ENCODE assay signal across 2 fruit fly cellular contexts in genomic region chrX:15593477-15594229, dm6.
TF ChIP-seq lines count a peak whose summit lies in the region.

TSS of gene Chsy (minus strand) at chrX:15593534.

TF ChIP-seq in whole organism, embryonic, 481 proteins besides CTCF, POLR2A, EP300 and RAD21 (continued from another document and continues in another):
- TF ChIP-seq CG7372 (GFP tag; IDR thresholded peaks at IDR 0.05; lab: Robert Waterston, UW) (0 out of 2 replicates have a peak, but pooled peaks have one; percentile 8), CG34376 (GFP tag; optimal IDR thresholded peaks at IDR 0.05; lab: Kevin White, UChicago) (peak; percentile 21), Hmx (GFP tag; optimal IDR thresholded peaks at IDR 0.05; lab: Kevin White, UChicago) (no peak), lab (GFP tag; optimal IDR thresholded peaks at IDR 0.05; lab: Kevin White, UChicago) (peak; percentile 15), hth (optimal IDR thresholded peaks at IDR 0.05; lab: Kevin White, UChicago) (no peak), CG13775 (GFP tag; optimal IDR thresholded peaks at IDR 0.05; lab: Kevin White, UChicago) (peak; percentile 6), CG31388 (GFP tag; optimal IDR thresholded peaks at IDR 0.05; lab: Kevin White, UChicago) (no peak), CG7556 (GFP tag; optimal IDR thresholded peaks at IDR 0.05; lab: Kevin White, UChicago) (peak; percentile 33), CG13424 (tag; optimal IDR thresholded peaks at IDR 0.05; lab: Kevin White, UChicago) (peak; percentile 38), gem (tag; optimal IDR thresholded peaks at IDR 0.05; lab: Kevin White, UChicago) (peak; percentile 52), CG8089 (GFP tag; optimal IDR thresholded peaks at IDR 0.05; lab: Kevin White, UChicago) (no peak), sna (GFP tag; IDR thresholded peaks at IDR 0.05; lab: Robert Waterston, UW; ENCODE audit: partially characterized antibody) (no peak), Hand (GFP tag; optimal IDR thresholded peaks at IDR 0.05; lab: Kevin White, UChicago) (no peak), odd (GFP tag; optimal IDR thresholded peaks at IDR 0.05; lab: Kevin White, UChicago) (no peak), CG1024 (GFP tag; IDR thresholded peaks at IDR 0.05; lab: Robert Waterston, UW) (peak; percentile 16; the same call in 1 of the 2 replicates), Gug (GFP tag; IDR thresholded peaks at IDR 0.05; lab: Robert Waterston, UW) (peak; percentile 49; the same call in 1 of the 4 replicates), nau (GFP tag; optimal IDR thresholded peaks at IDR 0.05; lab: Kevin White, UChicago) (no peak), vvl (GFP tag; IDR thresholded peaks at IDR 0.05; lab: Robert Waterston, UW) (0 out of 2 replicates have a peak, but pooled peaks have one; percentile 37), CoRest (tag; optimal IDR thresholded peaks at IDR 0.05; lab: Kevin White, UChicago) (peak; percentile 44), CG2120 (GFP tag; optimal IDR thresholded peaks at IDR 0.05; lab: Kevin White, UChicago) (no peak), CG15514 (GFP tag; optimal IDR thresholded peaks at IDR 0.05; lab: Kevin White, UChicago) (peak; percentile 92), stc (GFP tag; IDR thresholded peaks at IDR 0.05; lab: Robert Waterston, UW) (0 out of 2 replicates have a peak, but pooled peaks have one; percentile 20), CG7928 (GFP tag; optimal IDR thresholded peaks at IDR 0.05; lab: Kevin White, UChicago) (no peak), mld (GFP tag; IDR thresholded peaks at IDR 0.05; lab: Robert Waterston, UW; ENCODE audit: partially characterized antibody) (no peak), sob (GFP tag; IDR thresholded peaks at IDR 0.05; lab: Robert Waterston, UW) (no peak), CG6689 (GFP tag; IDR thresholded peaks at IDR 0.05; lab: Robert Waterston, UW) (0 out of 2 replicates have a peak, but pooled peaks have one; percentile 7), CG10979 (tag; optimal IDR thresholded peaks at IDR 0.05; lab: Kevin White, UChicago) (no peak), CG11398 (GFP tag; optimal IDR thresholded peaks at IDR 0.05; lab: Kevin White, UChicago) (no peak), ci (GFP tag; IDR thresholded peaks at IDR 0.05; lab: Robert Waterston, UW) (peak; percentile 34; the same call in 1 of the 3 replicates), CG5245 (GFP tag; optimal IDR thresholded peaks at IDR 0.05; lab: Kevin White, UChicago) (no peak), dmrt99B (tag; optimal IDR thresholded peaks at IDR 0.05; lab: Kevin White, UChicago) (peak; percentile 4), nerfin-1 (tag; optimal IDR thresholded peaks at IDR 0.05; lab: Kevin White, UChicago) (no peak), CG4328 (GFP tag; optimal IDR thresholded peaks at IDR 0.05; lab: Kevin White, UChicago) (no peak), Adf1 (GFP tag; IDR thresholded peaks at IDR 0.05; lab: Robert Waterston, UW) (peak; percentile 53; the same call in 1 of the 2 replicates), Sry-β (GFP tag; optimal IDR thresholded peaks at IDR 0.05; lab: Kevin White, UChicago) (peak; percentile 92), chinmo (GFP tag; IDR thresholded peaks at IDR 0.05; lab: Robert Waterston, UW; ENCODE audit: partially characterized antibody) (peak; percentile 78; the same call in 3 of the 4 replicates), bsh (GFP tag; optimal IDR thresholded peaks at IDR 0.05; lab: Kevin White, UChicago) (peak in 1 of 2 experiments; percentile 17), NFAT (GFP tag; IDR thresholded peaks at IDR 0.05; lab: Robert Waterston, UW) (peak; percentile 46; the same call in 1 of the 2 replicates), CG34422 (GFP tag; IDR thresholded peaks at IDR 0.05; lab: Robert Waterston, UW) (peak; percentile 26; the same call in 1 of the 3 replicates), Nf-YC (tag; optimal IDR thresholded peaks at IDR 0.05; lab: Kevin White, UChicago) (peak; percentile 26), CG17186 (GFP tag; optimal IDR thresholded peaks at IDR 0.05; lab: Kevin White, UChicago) (no peak), ac (GFP tag; optimal IDR thresholded peaks at IDR 0.05; lab: Kevin White, UChicago) (no peak), CG2199 (GFP tag; IDR thresholded peaks at IDR 0.05; lab: Robert Waterston, UW) (peak; percentile 69), CG32532 (GFP tag; IDR thresholded peaks at IDR 0.05; lab: Robert Waterston, UW) (0 out of 2 replicates have a peak, but pooled peaks have one; percentile 10), slbo (GFP tag; IDR thresholded peaks at IDR 0.05; lab: Robert Waterston, UW) (peak; percentile 64), CG3995 (GFP tag; optimal IDR thresholded peaks at IDR 0.05; lab: Kevin White, UChicago) (peak; percentile 95), cato (GFP tag; optimal IDR thresholded peaks at IDR 0.05; lab: Kevin White, UChicago; ENCODE audit: borderline replicate concordance) (no peak), tgo (GFP tag; IDR thresholded peaks at IDR 0.05; lab: Robert Waterston, UW) (peak; percentile 18; the same call in 1 of the 3 replicates), Elba2 (GFP tag; optimal IDR thresholded peaks at IDR 0.05; lab: Kevin White, UChicago) (peak; percentile 1), CG18619 (GFP tag; optimal IDR thresholded peaks at IDR 0.05; lab: Kevin White, UChicago) (peak; percentile 35), CG17385 (GFP tag; optimal IDR thresholded peaks at IDR 0.05; lab: Kevin White, UChicago) (peak; percentile 3), insv (GFP tag; optimal IDR thresholded peaks at IDR 0.05; lab: Kevin White, UChicago) (no peak), Nf-YB (GFP tag; optimal IDR thresholded peaks at IDR 0.05; lab: Kevin White, UChicago) (peak; percentile 3), H2.0 (GFP tag; IDR thresholded peaks at IDR 0.05; lab: Robert Waterston, UW) (peak; percentile 42), row (GFP tag; IDR thresholded peaks at IDR 0.05; lab: Robert Waterston, UW) (peak; percentile 80), CG9437 (GFP tag; optimal IDR thresholded peaks at IDR 0.05; lab: Kevin White, UChicago) (peak; percentile 60), ranshi (GFP tag; IDR thresholded peaks at IDR 0.05; lab: Robert Waterston, UW) (peak; percentile 22; the same call in 1 of the 2 replicates), CG12236 (GFP tag; optimal IDR thresholded peaks at IDR 0.05; lab: Kevin White, UChicago) (no peak), CG5180 (GFP tag; optimal IDR thresholded peaks at IDR 0.05; lab: Kevin White, UChicago) (peak; percentile 14), CG31441 (GFP tag; IDR thresholded peaks at IDR 0.05; lab: Robert Waterston, UW) (peak; percentile 38; the same call in 1 of the 2 replicates), ERR (GFP tag; optimal IDR thresholded peaks at IDR 0.05; lab: Kevin White, UChicago) (no peak), cwo (GFP tag; optimal IDR thresholded peaks at IDR 0.05; lab: Kevin White, UChicago) (no peak), nmo (GFP tag; optimal IDR thresholded peaks at IDR 0.05; lab: Kevin White, UChicago) (peak; percentile 6)

TF ChIP-seq in whole organism, prepupa, 60 proteins besides CTCF, POLR2A, EP300 and RAD21 (continued from another document):
- TF ChIP-seq acj6 (GFP tag; optimal IDR thresholded peaks at IDR 0.05; lab: Kevin White, UChicago) = peak; percentile 24
- 0 out of 2 replicates have a peak, but pooled peaks have one; percentile 11 for TF ChIP-seq Gug (GFP tag; IDR thresholded peaks at IDR 0.05; lab: Robert Waterston, UW)
- peak; percentile 44 for TF ChIP-seq CG10631 (GFP tag; optimal IDR thresholded peaks at IDR 0.05; lab: Kevin White, UChicago)
